Fruit fly (Drosophila melanogaster) whole organism, embryonic: ENCODE measurements around the gene Ror.

ENCODE experiments used
- Atf3 ChIP-seq: fragments of 200-800 bp; sonication (Bioruptor generic); optimal IDR thresholded peaks from 3 replicates; lab custom pipeline; 2016; ENCODE audit warnings: missing biosample characterization, missing genetic modification characterization
- BEAF-32 ChIP-seq: fragments of 200-800 bp; sonication (Bioruptor generic); optimal IDR thresholded peaks from 3 replicates; lab custom pipeline; 2017; ENCODE audit warnings: missing biosample characterization, missing genetic modification characterization, mild to moderate bottlenecking, moderate library complexity, missing genetic modification reagents
- CG10274 ChIP-seq: fragments of 200-800 bp; sonication (Bioruptor generic); optimal IDR thresholded peaks from 3 replicates; lab custom pipeline; 2017; ENCODE audit warnings: missing biosample characterization, mild to moderate bottlenecking, missing genetic modification characterization
- CG10654 ChIP-seq: fragments of 200-800 bp; sonication (Bioruptor generic); optimal IDR thresholded peaks from 2 replicates; lab custom pipeline; 2016; ENCODE audit warnings: missing biosample characterization, missing genetic modification characterization
- CG12104 ChIP-seq: fragments of 200-800 bp; sonication (Bioruptor generic); optimal IDR thresholded peaks from 3 replicates; lab custom pipeline; 2016; ENCODE audit warnings: missing biosample characterization, missing genetic modification characterization
- CG12391 ChIP-seq: fragments of 200-800 bp; sonication (Bioruptor generic); optimal IDR thresholded peaks from 3 replicates; lab custom pipeline; 2018; ENCODE audit warnings: missing biosample characterization, mild to moderate bottlenecking, missing genetic modification characterization, moderate library complexity
- CG14710 ChIP-seq: fragments of 200-800 bp; sonication (Bioruptor generic); optimal IDR thresholded peaks from 3 replicates; lab custom pipeline; 2019; ENCODE audit warnings: missing biosample characterization, mild to moderate bottlenecking, missing genetic modification characterization, moderate library complexity
- CG15696 ChIP-seq: fragments of 200-800 bp; sonication (Bioruptor generic); optimal IDR thresholded peaks from 2 replicates; lab custom pipeline; 2019; ENCODE audit warnings: missing biosample characterization, mild to moderate bottlenecking, missing genetic modification characterization, moderate library complexity
- CG18764 ChIP-seq: fragments of 200-800 bp; sonication (Bioruptor generic); optimal IDR thresholded peaks from 3 replicates; lab custom pipeline; 2016; ENCODE audit warnings: missing biosample characterization, missing genetic modification characterization
- CG2712 ChIP-seq: fragments of 200-800 bp; optimal IDR thresholded peaks from 3 replicates; lab custom pipeline; 2019; ENCODE audit warnings: missing biosample characterization, mild to moderate bottlenecking, missing genetic modification characterization, moderate library complexity
- CG30020 ChIP-seq: fragments of 200-800 bp; optimal IDR thresholded peaks from 2 replicates; lab custom pipeline; 2019; ENCODE audit warnings: missing biosample characterization, mild to moderate bottlenecking, missing genetic modification characterization, moderate library complexity
- CG4328 ChIP-seq: fragments of 200-800 bp; sonication (Bioruptor generic); optimal IDR thresholded peaks from 3 replicates; lab custom pipeline; 2017; ENCODE audit warnings: missing biosample characterization, missing genetic modification reagents, missing genetic modification characterization
- CG43689 ChIP-seq: fragments of 200-800 bp; sonication (Bioruptor generic); IDR thresholded peaks from 2 replicates; pipeline ENCODE4 v1.3.6; 2022; ENCODE audit warnings: missing biosample characterization, missing genetic modification characterization
- CG5180 ChIP-seq: fragments of 200-800 bp; sonication (Bioruptor generic); optimal IDR thresholded peaks from 3 replicates; lab custom pipeline; 2017; ENCODE audit warnings: missing biosample characterization, missing genetic modification characterization, mild to moderate bottlenecking, moderate library complexity, missing genetic modification reagents
- CG6683 ChIP-seq: fragments of 200-800 bp; sonication (Bioruptor generic); optimal IDR thresholded peaks from 2 replicates; lab custom pipeline; 2017; ENCODE audit warnings: missing biosample characterization, mild to moderate bottlenecking, missing genetic modification characterization, missing genetic modification reagents
- CG7372 ChIP-seq: fragments of 200-800 bp; sonication (Bioruptor generic); IDR thresholded peaks from 2 replicates; pipeline ENCODE4 v1.3.6; 2022; ENCODE audit warnings: missing biosample characterization, missing genetic modification characterization
- CG7839 ChIP-seq: fragments of 200-800 bp; sonication (Bioruptor generic); optimal IDR thresholded peaks from 3 replicates; lab custom pipeline; 2018; ENCODE audit warnings: missing biosample characterization, mild to moderate bottlenecking, missing genetic modification characterization, moderate library complexity
- CG8089 ChIP-seq: fragments of 200-800 bp; sonication (Bioruptor generic); optimal IDR thresholded peaks from 3 replicates; lab custom pipeline; 2016; ENCODE audit warnings: missing biosample characterization, missing genetic modification characterization
- CG9817 ChIP-seq: fragments of 200-800 bp; sonication (Bioruptor generic); optimal IDR thresholded peaks from 2 replicates; lab custom pipeline; 2018; ENCODE audit warnings: missing biosample characterization, mild to moderate bottlenecking, missing genetic modification characterization, moderate library complexity
- CkIIα-i1 ChIP-seq: fragments of 200-800 bp; sonication (Bioruptor generic); IDR thresholded peaks from 2 replicates; pipeline ENCODE4 v1.3.6; 2022; ENCODE audit warnings: missing biosample characterization, missing genetic modification characterization
- Dad ChIP-seq: fragments of 200-800 bp; sonication (Bioruptor generic); optimal IDR thresholded peaks from 3 replicates; lab custom pipeline; 2016; ENCODE audit warnings: missing biosample characterization, missing genetic modification characterization
- Eip74EF ChIP-seq, 2 experiments: fragments of 200-800 bp in 1 of 2; fragments of >200 bp in 1 of 2; sonication (Bioruptor generic) in 1 of 2; optimal IDR thresholded peaks; 2 replicates each; lab custom pipeline; 2017 to 2019; ENCODE audit warnings: missing biosample characterization in 2 of 2, missing genetic modification characterization in 2 of 2, mild to moderate bottlenecking in 1 of 2, moderate library complexity in 1 of 2
- Hsf ChIP-seq: fragments of 200-800 bp; sonication (Bioruptor generic); optimal IDR thresholded peaks from 3 replicates; lab custom pipeline; 2016; ENCODE audit warnings: missing biosample characterization, missing genetic modification characterization
- Lhr ChIP-seq: fragments of 200-800 bp; sonication (Bioruptor generic); optimal IDR thresholded peaks from 3 replicates; lab custom pipeline; 2017; ENCODE audit warnings: mild to moderate bottlenecking, missing biosample characterization, missing genetic modification reagents, missing genetic modification characterization
- Lim3 ChIP-seq: fragments of 200-800 bp; sonication (Bioruptor generic); IDR thresholded peaks from 2 replicates; pipeline ENCODE4 v1.3.6; 2022; ENCODE audit warnings: missing biosample characterization, missing genetic modification characterization
- Mad ChIP-seq: fragments of 200-800 bp; sonication (Bioruptor generic); optimal IDR thresholded peaks from 2 replicates; lab custom pipeline; 2016; ENCODE audit warnings: missing biosample characterization, missing genetic modification characterization
- Mes4 ChIP-seq: fragments of 200-800 bp; sonication (Bioruptor generic); optimal IDR thresholded peaks from 2 replicates; lab custom pipeline; 2016; ENCODE audit warnings: missing biosample characterization, missing genetic modification characterization
- Scr ChIP-seq: fragments of 200-800 bp; sonication (Bioruptor generic); IDR thresholded peaks from 2 replicates; pipeline ENCODE4 v1.3.6; 2022; ENCODE audit warnings: missing biosample characterization, missing genetic modification characterization; ENCODE audit not compliant: partially characterized antibody
- ash1 ChIP-seq: fragments of 200-800 bp; sonication (Bioruptor generic); optimal IDR thresholded peaks from 2 replicates; lab custom pipeline; 2018; ENCODE audit warnings: missing biosample characterization, mild to moderate bottlenecking, missing genetic modification characterization
- btn ChIP-seq: fragments of 200-800 bp; sonication (Bioruptor generic); optimal IDR thresholded peaks from 2 replicates; lab custom pipeline; 2016; ENCODE audit warnings: missing biosample characterization, missing genetic modification characterization
- chn ChIP-seq: fragments of 200-800 bp; sonication (Bioruptor generic); optimal IDR thresholded peaks from 2 replicates; lab custom pipeline; 2016; ENCODE audit warnings: missing biosample characterization, missing genetic modification characterization
- crc ChIP-seq: fragments of 200-800 bp; sonication (Bioruptor generic); optimal IDR thresholded peaks from 2 replicates; lab custom pipeline; 2016; ENCODE audit warnings: missing biosample characterization, missing genetic modification characterization
- disco-r ChIP-seq: fragments of 200-800 bp; sonication (Bioruptor generic); optimal IDR thresholded peaks from 2 replicates; lab custom pipeline; 2016; ENCODE audit warnings: missing biosample characterization, missing genetic modification characterization
- dpn ChIP-seq, 2 experiments: fragments of 200-800 bp; sonication (Bioruptor generic); optimal IDR thresholded peaks; 3 replicates each; lab custom pipeline; 2016; ENCODE audit warnings: missing biosample characterization in 2 of 2, missing genetic modification characterization in 2 of 2
- exex ChIP-seq: fragments of 200-800 bp; sonication (Bioruptor generic); optimal IDR thresholded peaks from 4 replicates; lab custom pipeline; 2018; ENCODE audit warnings: missing biosample characterization, mild to moderate bottlenecking, missing genetic modification characterization, moderate library complexity
- gcm2 ChIP-seq: fragments of 200-800 bp; sonication (Bioruptor generic); optimal IDR thresholded peaks from 2 replicates; lab custom pipeline; 2016; ENCODE audit warnings: missing biosample characterization, missing genetic modification characterization
- gfzf ChIP-seq: fragments of 200-800 bp; sonication (Bioruptor generic); optimal IDR thresholded peaks from 2 replicates; lab custom pipeline; 2016; ENCODE audit warnings: missing biosample characterization, mild to moderate bottlenecking, missing genetic modification characterization, moderate library complexity
- gsb-n ChIP-seq: fragments of 200-800 bp; sonication (Bioruptor generic); optimal IDR thresholded peaks from 3 replicates; lab custom pipeline; 2018; ENCODE audit warnings: missing biosample characterization, mild to moderate bottlenecking, missing genetic modification characterization
- jumu ChIP-seq: fragments of 200-800 bp; sonication (Bioruptor generic); optimal IDR thresholded peaks from 3 replicates; lab custom pipeline; 2016; ENCODE audit warnings: missing biosample characterization, missing genetic modification characterization
- nmo ChIP-seq: fragments of 200-800 bp; sonication (Bioruptor generic); optimal IDR thresholded peaks from 2 replicates; lab custom pipeline; 2018; ENCODE audit warnings: missing biosample characterization, mild to moderate bottlenecking, missing genetic modification characterization, moderate library complexity
- p53 ChIP-seq: fragments of 200-800 bp; sonication (Bioruptor generic); optimal IDR thresholded peaks from 2 replicates; lab custom pipeline; 2016; ENCODE audit warnings: missing biosample characterization, missing genetic modification characterization
- pan ChIP-seq, 4 experiments: fragments of >200 bp in 3 of 4; fragments of 200-800 bp in 1 of 4; sonication (Bioruptor generic) in 1 of 4; optimal IDR thresholded peaks in 3 of 4; IDR thresholded peaks in 1 of 4; 2 replicates each; pipeline versions ENCODE4 v1.3.6 to Lab custom; 2017 to 2022; ENCODE audit warnings: missing biosample characterization in 2 of 4, missing genetic modification characterization in 2 of 4, mixed read lengths in 1 of 4
- pzg ChIP-seq: fragments of 200-800 bp; sonication (Bioruptor generic); optimal IDR thresholded peaks from 3 replicates; lab custom pipeline; 2018; ENCODE audit warnings: missing biosample characterization, mild to moderate bottlenecking, missing genetic modification characterization, moderate library complexity
- sisA ChIP-seq: fragments of 200-800 bp; sonication (Bioruptor generic); IDR thresholded peaks from 2 replicates; pipeline ENCODE4 v1.3.6; 2022; ENCODE audit warnings: missing biosample characterization, missing genetic modification characterization
- sr ChIP-seq: fragments of 200-800 bp; sonication (Bioruptor generic); IDR thresholded peaks from 3 replicates; pipeline ENCODE4 v1.3.6; 2022; ENCODE audit warnings: missing biosample characterization, missing genetic modification characterization
- sug ChIP-seq: fragments of 200-800 bp; optimal IDR thresholded peaks from 2 replicates; lab custom pipeline; 2019; ENCODE audit warnings: missing biosample characterization, mild to moderate bottlenecking, missing genetic modification characterization, moderate library complexity
- unc-4 ChIP-seq: fragments of 200-800 bp; sonication (Bioruptor generic); IDR thresholded peaks from 2 replicates; pipeline ENCODE4 v1.3.6; 2022; ENCODE audit warnings: missing biosample characterization, missing genetic modification characterization; ENCODE audit not compliant: partially characterized antibody
- yki ChIP-seq: fragments of >200 bp; optimal IDR thresholded peaks from 3 replicates; lab custom pipeline; 2018
- zfh1 ChIP-seq: fragments of 200-800 bp; sonication (Bioruptor generic); IDR thresholded peaks from 3 replicates; pipeline ENCODE4 v1.3.6; 2022; ENCODE audit warnings: missing biosample characterization, missing genetic modification characterization
- zfh2 ChIP-seq: fragments of 200-800 bp; sonication (Bioruptor generic); optimal IDR thresholded peaks from 2 replicates; lab custom pipeline; 2016; ENCODE audit warnings: missing biosample characterization, missing genetic modification characterization

Gene Ror

dm6 chr2L:10226724-10227407, 24.8 kb upstream of the Ror start, which contains the start of gene CG5708 (continued):
- TF ChIP-seq CG43689 (no peak), exex (tag; lab: Kevin White, UChicago) (peak; percentile 40), sr (no peak), Hsf (GFP tag; lab: Kevin White, UChicago) (peak; percentile 1), CG4328 (GFP tag; lab: Kevin White, UChicago) (no peak), CkIIα-i1 (GFP tag; lab: Robert Waterston, UW) (no peak), CG7839 (tag; lab: Kevin White, UChicago) (no peak), dpn (GFP tag; optimal IDR thresholded peaks at IDR 0.05; lab: Kevin White, UChicago) (no peak), CG30020 (tag; lab: Kevin White, UChicago) (peak; percentile 99), gsb-n (tag; lab: Kevin White, UChicago) (no peak), BEAF-32 (GFP tag; lab: Kevin White, UChicago) (peak; percentile 73), disco-r (GFP tag; lab: Kevin White, UChicago) (no peak), nmo (GFP tag; lab: Kevin White, UChicago) (peak; percentile 66), CG12391 (peak; percentile 34), Mes4 (GFP tag; lab: Kevin White, UChicago) (no peak), gcm2 (GFP tag; lab: Kevin White, UChicago) (no peak), Eip74EF (GFP tag; optimal IDR thresholded peaks at IDR 0.05; lab: Kevin White, UChicago) (no peak), jumu (GFP tag; lab: Kevin White, UChicago) (no peak), ash1 (GFP tag; lab: Kevin White, UChicago) (no peak), CG18764 (GFP tag; lab: Kevin White, UChicago) (no peak), Atf3 (GFP tag; lab: Kevin White, UChicago) (no peak), sug (peak; percentile 15), zfh1 (GFP tag; lab: Robert Waterston, UW) (no peak), CG14710 (tag; lab: Kevin White, UChicago) (peak; percentile 33), CG7372 (GFP tag; lab: Robert Waterston, UW) (no peak), crc (GFP tag; lab: Kevin White, UChicago) (no peak), CG15696 (tag; lab: Kevin White, UChicago) (no peak), Dad (GFP tag; lab: Kevin White, UChicago) (no peak), CG10654 (GFP tag; lab: Kevin White, UChicago) (no peak), zfh2 (GFP tag; lab: Kevin White, UChicago) (peak; percentile 2), CG5180 (GFP tag; lab: Kevin White, UChicago) (no peak), unc-4 (peak; percentile 47; the same call in 1 of the 2 replicates), Mad (GFP tag; lab: Kevin White, UChicago) (no peak), btn (GFP tag; lab: Kevin White, UChicago) (no peak), chn (GFP tag; lab: Kevin White, UChicago) (no peak), gfzf (GFP tag; lab: Kevin White, UChicago) (no peak), sisA (GFP tag; lab: Robert Waterston, UW) (no peak), Lhr (GFP tag; lab: Kevin White, UChicago) (peak; percentile 36), CG8089 (GFP tag; lab: Kevin White, UChicago) (no peak), CG10274 (GFP tag; lab: Kevin White, UChicago) (no peak), CG2712 (tag; lab: Kevin White, UChicago) (peak; percentile 38), p53 (GFP tag; lab: Kevin White, UChicago) (no peak), CG9817 (tag; lab: Kevin White, UChicago) (no peak), Scr (GFP tag; lab: Robert Waterston, UW) (peak; percentile 59), Lim3 (no peak), yki (no peak), pzg (peak; percentile 58), CG6683 (GFP tag; lab: Kevin White, UChicago) (no peak), pan (optimal IDR thresholded peaks at IDR 0.05; lab: Kevin White, UChicago) (no peak), pan (GFP tag; optimal IDR thresholded peaks at IDR 0.05 in 1 of 2, IDR thresholded peaks at IDR 0.05 in 1 of 2) (no peak), CG12104 (GFP tag; lab: Kevin White, UChicago) (no peak)
